Worm (Caenorhabditis elegans): ENCODE data around the gene rpl-26.

DNA sequence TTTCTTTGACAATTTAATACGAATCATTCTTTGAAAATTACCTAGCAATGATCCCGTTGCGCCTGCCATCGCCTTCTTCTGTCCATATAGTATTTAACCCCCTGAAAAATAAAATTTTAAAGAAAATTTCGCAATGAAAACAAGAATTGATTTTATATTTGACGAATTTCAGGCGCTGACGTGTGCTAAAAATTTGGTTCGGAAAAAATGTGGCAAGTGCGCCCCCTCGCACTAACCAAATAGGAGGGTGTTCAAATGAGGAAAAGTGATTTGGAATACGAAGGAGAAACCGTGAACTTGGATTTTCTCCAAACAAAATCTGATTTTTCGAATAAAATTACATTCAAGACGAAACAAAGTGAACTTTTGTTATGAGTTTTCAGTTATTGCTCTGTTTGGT is 36.5 kb upstream of the rpl-26 start, which contains the start of gene stc-1:
- TF ChIP-seq T22C8.4 (GFP tag; IDR thresholded peaks at IDR 0.05) (no peak), ref-1 (GFP tag; conservative IDR thresholded peaks at IDR 0.05) (no peak), ztf-23 (GFP tag; IDR thresholded peaks at IDR 0.05) (no peak), med-1 (GFP tag; optimal IDR thresholded peaks at IDR 0.05; ENCODE audit: insufficient read depth) (no peak), flt-1 (GFP tag; IDR thresholded peaks at IDR 0.05) (no peak), ztf-29 (GFP tag; IDR thresholded peaks at IDR 0.05) (no peak), klf-2 (GFP tag; conservative IDR thresholded peaks at IDR 0.05) (no peak), cog-1 (tag; optimal IDR thresholded peaks at IDR 0.05) (no peak)
